Fruit fly (Drosophila melanogaster) whole organism, adult: ENCODE results near the gene TotE.

Experiments used
- CG11617 ChIP-seq: fragments of 200-800 bp; sonication (Bioruptor generic); optimal IDR thresholded peaks from 2 replicates; lab custom pipeline; 2017; ENCODE audit warnings: mild to moderate bottlenecking, missing biosample characterization, missing genetic modification reagents, missing genetic modification characterization
- CG12768 ChIP-seq: fragments of 200-800 bp; sonication (Bioruptor generic); optimal IDR thresholded peaks from 2 replicates; lab custom pipeline; 2017; ENCODE audit warnings: missing biosample characterization, missing genetic modification characterization, mild to moderate bottlenecking, moderate library complexity, missing genetic modification reagents
- CG14711 ChIP-seq: fragments of 200-800 bp; sonication (Bioruptor generic); optimal IDR thresholded peaks from 2 replicates; lab custom pipeline; 2018; ENCODE audit warnings: missing biosample characterization, mild to moderate bottlenecking, missing genetic modification characterization, moderate library complexity
- CG1620 ChIP-seq: fragments of 200-800 bp; sonication (Bioruptor generic); optimal IDR thresholded peaks from 2 replicates; lab custom pipeline; 2016; ENCODE audit warnings: missing biosample characterization, missing genetic modification characterization
- CG33017 ChIP-seq: fragments of 200-800 bp; sonication (Bioruptor generic); optimal IDR thresholded peaks from 2 replicates; lab custom pipeline; 2018; ENCODE audit warnings: missing biosample characterization, mild to moderate bottlenecking, missing genetic modification characterization, moderate library complexity
- CG5204 ChIP-seq: fragments of 200-800 bp; sonication (Bioruptor generic); optimal IDR thresholded peaks from 2 replicates; lab custom pipeline; 2016; ENCODE audit warnings: missing biosample characterization, missing genetic modification characterization
- bab1 ChIP-seq: fragments of 200-800 bp; sonication (Bioruptor generic); optimal IDR thresholded peaks from 3 replicates; lab custom pipeline; 2019; ENCODE audit warnings: missing biosample characterization, mild to moderate bottlenecking, missing genetic modification characterization, moderate library complexity
- cnc ChIP-seq, 2 experiments: fragments of >200 bp; optimal IDR thresholded peaks; 2 replicates each; lab custom pipeline; 2017
- kay ChIP-seq: fragments of 200-800 bp; sonication (Bioruptor generic); peaks from one replicate; lab custom pipeline; 2016; ENCODE audit warnings: missing biosample characterization, missing genetic modification characterization, borderline replicate concordance
- ovo ChIP-seq: fragments of 200-800 bp; sonication (Bioruptor generic); optimal IDR thresholded peaks from 2 replicates; lab custom pipeline; 2016; ENCODE audit warnings: missing biosample characterization, missing genetic modification characterization
- tj ChIP-seq: fragments of 200-800 bp; sonication (Bioruptor generic); optimal IDR thresholded peaks from 3 replicates; lab custom pipeline; 2017; ENCODE audit warnings: missing biosample characterization, mild to moderate bottlenecking, missing genetic modification characterization, moderate library complexity
- toe ChIP-seq: fragments of 200-800 bp; sonication (Bioruptor generic); optimal IDR thresholded peaks from 2 replicates; lab custom pipeline; 2016; ENCODE audit warnings: missing biosample characterization, missing genetic modification characterization

dm6 chr2L:19941352-19941851 is 28.1 kb upstream of the TotE start:
- no peak for TF ChIP-seq CG11617 (GFP tag; lab: Kevin White, UChicago)
- no peak for TF ChIP-seq CG1620 (GFP tag; lab: Kevin White, UChicago)
- no peak for TF ChIP-seq CG12768 (GFP tag; lab: Kevin White, UChicago)
- no peak for TF ChIP-seq CG14711 (tag; lab: Kevin White, UChicago)
- TF ChIP-seq CG5204 (GFP tag; lab: Kevin White, UChicago): no peak
- TF ChIP-seq cnc (optimal IDR thresholded peaks at IDR 0.05; lab: Kevin White, UChicago): no peak
- TF ChIP-seq CG33017 (tag; lab: Kevin White, UChicago): no peak
- no peak for TF ChIP-seq kay (GFP tag; lab: Kevin White, UChicago)
- TF ChIP-seq bab1 (GFP tag; lab: Kevin White, UChicago): no peak
- no peak for TF ChIP-seq tj (GFP tag; lab: Kevin White, UChicago)
- no peak for TF ChIP-seq toe (GFP tag; lab: Kevin White, UChicago)
- no peak for TF ChIP-seq ovo (GFP tag; lab: Kevin White, UChicago)
